Fruit fly (Drosophila melanogaster) whole organism, embryonic: ENCODE data around the gene neur.

Experiments
- BEAF-32 ChIP-seq: fragments of 200-800 bp; sonication (Bioruptor generic); optimal IDR thresholded peaks from 3 replicates; lab custom pipeline; 2017; ENCODE audit warnings: missing biosample characterization, missing genetic modification characterization, mild to moderate bottlenecking, moderate library complexity, missing genetic modification reagents
- Bgb ChIP-seq: fragments of 200-800 bp; sonication (Bioruptor generic); IDR thresholded peaks from 2 replicates; pipeline ENCODE4 v1.3.6; 2022; ENCODE audit warnings: missing biosample characterization, missing genetic modification characterization; ENCODE audit not compliant: partially characterized antibody
- Bteb2 ChIP-seq: fragments of 200-800 bp; sonication (Bioruptor generic); optimal IDR thresholded peaks from 2 replicates; lab custom pipeline; 2016; ENCODE audit warnings: missing biosample characterization, missing genetic modification characterization
- CG10321 ChIP-seq: fragments of 200-800 bp; sonication (Bioruptor generic); IDR thresholded peaks from 2 replicates; pipeline ENCODE4 v1.3.6; 2022; ENCODE audit warnings: missing biosample characterization, missing genetic modification characterization
- CG10462 ChIP-seq: fragments of 200-800 bp; sonication (Bioruptor generic); optimal IDR thresholded peaks from 2 replicates; lab custom pipeline; 2016; ENCODE audit warnings: missing biosample characterization, missing genetic modification characterization
- CG12659 ChIP-seq: fragments of 200-800 bp; sonication (Bioruptor generic); optimal IDR thresholded peaks from 3 replicates; lab custom pipeline; 2017; ENCODE audit warnings: mild to moderate bottlenecking, missing biosample characterization, missing genetic modification reagents, missing genetic modification characterization
- CG17186 ChIP-seq: fragments of 200-800 bp; sonication (Bioruptor generic); optimal IDR thresholded peaks from 3 replicates; lab custom pipeline; 2017; ENCODE audit warnings: missing biosample characterization, missing genetic modification reagents, missing genetic modification characterization
- CG17912 ChIP-seq: fragments of 200-800 bp; sonication (Bioruptor generic); optimal IDR thresholded peaks from 2 replicates; lab custom pipeline; 2018; ENCODE audit warnings: missing biosample characterization, mild to moderate bottlenecking, missing genetic modification characterization
- CG1792 ChIP-seq: fragments of 200-800 bp; sonication (Bioruptor generic); optimal IDR thresholded peaks from 2 replicates; lab custom pipeline; 2016; ENCODE audit warnings: missing biosample characterization, missing genetic modification characterization
- CG2116 ChIP-seq: fragments of 200-800 bp; sonication (Bioruptor generic); optimal IDR thresholded peaks from 3 replicates; lab custom pipeline; 2018; ENCODE audit warnings: missing biosample characterization, mild to moderate bottlenecking, missing genetic modification characterization
- CG4328 ChIP-seq: fragments of 200-800 bp; sonication (Bioruptor generic); optimal IDR thresholded peaks from 3 replicates; lab custom pipeline; 2017; ENCODE audit warnings: missing biosample characterization, missing genetic modification reagents, missing genetic modification characterization
- CG6854 ChIP-seq: fragments of 200-800 bp; sonication (Bioruptor generic); optimal IDR thresholded peaks from 3 replicates; lab custom pipeline; 2017; ENCODE audit warnings: missing biosample characterization, mild to moderate bottlenecking, missing genetic modification characterization
- CG8478 ChIP-seq: fragments of >200 bp; optimal IDR thresholded peaks from 2 replicates; lab custom pipeline; 2018
- CG8924 ChIP-seq: fragments of 200-800 bp; optimal IDR thresholded peaks from 3 replicates; lab custom pipeline; 2019; ENCODE audit warnings: missing biosample characterization, mild to moderate bottlenecking, missing genetic modification characterization, moderate library complexity
- CG9797 ChIP-seq: fragments of 200-800 bp; sonication (Bioruptor generic); optimal IDR thresholded peaks from 3 replicates; lab custom pipeline; 2018; ENCODE audit warnings: missing biosample characterization, mild to moderate bottlenecking, missing genetic modification characterization
- CoRest ChIP-seq: fragments of 200-800 bp; sonication (Bioruptor generic); optimal IDR thresholded peaks from 3 replicates; lab custom pipeline; 2018; ENCODE audit warnings: missing biosample characterization, mild to moderate bottlenecking, missing genetic modification characterization, moderate library complexity
- Dp ChIP-seq: fragments of 200-800 bp; sonication (Bioruptor generic); optimal IDR thresholded peaks from 2 replicates; lab custom pipeline; 2018; ENCODE audit warnings: missing biosample characterization, mild to moderate bottlenecking, missing genetic modification characterization, moderate library complexity
- E2f1 ChIP-seq: fragments of 200-800 bp; sonication (Bioruptor generic); IDR thresholded peaks from 2 replicates; pipeline ENCODE4 v1.3.6; 2022; ENCODE audit warnings: missing biosample characterization, missing genetic modification characterization
- ERR ChIP-seq: fragments of 200-800 bp; sonication (Bioruptor generic); optimal IDR thresholded peaks from 2 replicates; lab custom pipeline; 2016; ENCODE audit warnings: missing biosample characterization, missing genetic modification characterization
- Ets65A ChIP-seq: fragments of 200-800 bp; sonication (Bioruptor generic); peaks from one replicate; lab custom pipeline; 2016; ENCODE audit warnings: missing biosample characterization, missing genetic modification characterization
- Hr78 ChIP-seq, 2 experiments: fragments of 200-800 bp in 1 of 2; fragments of >200 bp in 1 of 2; sonication (Bioruptor generic) in 1 of 2; optimal IDR thresholded peaks; 2 replicates each; lab custom pipeline; 2017 to 2019; ENCODE audit warnings: missing biosample characterization in 2 of 2, missing genetic modification characterization in 2 of 2, mild to moderate bottlenecking in 1 of 2, moderate library complexity in 1 of 2
- Lhr ChIP-seq: fragments of 200-800 bp; sonication (Bioruptor generic); optimal IDR thresholded peaks from 3 replicates; lab custom pipeline; 2017; ENCODE audit warnings: mild to moderate bottlenecking, missing biosample characterization, missing genetic modification reagents, missing genetic modification characterization
- NC2α ChIP-seq: fragments of 200-800 bp; sonication (Bioruptor generic); optimal IDR thresholded peaks from 2 replicates; lab custom pipeline; 2016; ENCODE audit warnings: missing biosample characterization, missing genetic modification characterization
- Opbp ChIP-seq: fragments of 200-800 bp; sonication (Bioruptor generic); IDR thresholded peaks from 3 replicates; pipeline ENCODE4 v1.3.6; 2022; ENCODE audit warnings: missing biosample characterization, missing genetic modification characterization; ENCODE audit not compliant: partially characterized antibody
- PHDP ChIP-seq: fragments of 200-800 bp; sonication (Bioruptor generic); optimal IDR thresholded peaks from 3 replicates; lab custom pipeline; 2018; ENCODE audit warnings: missing biosample characterization, mild to moderate bottlenecking, missing genetic modification characterization, moderate library complexity
- Pdp1 ChIP-seq, 2 experiments: fragments of 200-800 bp; sonication (Bioruptor generic); optimal IDR thresholded peaks; 3 replicates each; lab custom pipeline; 2016; ENCODE audit warnings: missing biosample characterization in 2 of 2, missing genetic modification characterization in 2 of 2, mild to moderate bottlenecking in 1 of 2, moderate library complexity in 1 of 2
- Rfx ChIP-seq: fragments of 200-800 bp; sonication (Bioruptor generic); IDR thresholded peaks from 2 replicates; pipeline ENCODE4 v1.3.6; 2022; ENCODE audit warnings: missing biosample characterization, missing genetic modification characterization
- Sry-β ChIP-seq: fragments of 200-800 bp; sonication (Bioruptor generic); optimal IDR thresholded peaks from 2 replicates; lab custom pipeline; 2018; ENCODE audit warnings: missing biosample characterization, mild to moderate bottlenecking, missing genetic modification characterization, moderate library complexity
- Vsx1 ChIP-seq: fragments of 200-800 bp; sonication (Bioruptor generic); optimal IDR thresholded peaks from 2 replicates; lab custom pipeline; 2017; ENCODE audit warnings: missing biosample characterization, mild to moderate bottlenecking, missing genetic modification characterization, missing genetic modification reagents
- YL-1 ChIP-seq: fragments of 200-800 bp; sonication (Bioruptor generic); optimal IDR thresholded peaks from 3 replicates; lab custom pipeline; 2017; ENCODE audit warnings: missing biosample characterization, mild to moderate bottlenecking, missing genetic modification characterization
- al ChIP-seq: fragments of 200-800 bp; sonication (Bioruptor generic); IDR thresholded peaks from 2 replicates; pipeline ENCODE4 v1.3.6; 2022; ENCODE audit warnings: missing biosample characterization, missing genetic modification characterization
- chm ChIP-seq: fragments of 200-800 bp; sonication (Bioruptor generic); IDR thresholded peaks from 2 replicates; pipeline ENCODE4 v1.3.6; 2022; ENCODE audit warnings: missing biosample characterization, missing genetic modification characterization
- crc ChIP-seq: fragments of 200-800 bp; sonication (Bioruptor generic); optimal IDR thresholded peaks from 2 replicates; lab custom pipeline; 2016; ENCODE audit warnings: missing biosample characterization, missing genetic modification characterization
- dm ChIP-seq: fragments of 200-800 bp; sonication (Bioruptor generic); optimal IDR thresholded peaks from 3 replicates; lab custom pipeline; 2016; ENCODE audit warnings: missing biosample characterization, missing genetic modification characterization
- ewg ChIP-seq: fragments of 200-800 bp; sonication (Bioruptor generic); optimal IDR thresholded peaks from 3 replicates; lab custom pipeline; 2017; ENCODE audit warnings: mild to moderate bottlenecking, missing biosample characterization, missing genetic modification reagents, missing genetic modification characterization
- eyg ChIP-seq: fragments of 200-800 bp; sonication (Bioruptor generic); optimal IDR thresholded peaks from 3 replicates; lab custom pipeline; 2016; ENCODE audit warnings: missing biosample characterization, missing genetic modification characterization
- fd102C ChIP-seq: fragments of 200-800 bp; sonication (Bioruptor generic); optimal IDR thresholded peaks from 2 replicates; lab custom pipeline; 2018; ENCODE audit warnings: missing biosample characterization, mild to moderate bottlenecking, missing genetic modification characterization, moderate library complexity
- gfzf ChIP-seq: fragments of 200-800 bp; sonication (Bioruptor generic); optimal IDR thresholded peaks from 2 replicates; lab custom pipeline; 2016; ENCODE audit warnings: missing biosample characterization, mild to moderate bottlenecking, missing genetic modification characterization, moderate library complexity
- inv ChIP-seq: fragments of 200-800 bp; sonication (Bioruptor generic); IDR thresholded peaks from 2 replicates; pipeline ENCODE4 v1.3.6; 2022; ENCODE audit warnings: missing biosample characterization, missing genetic modification characterization; ENCODE audit not compliant: partially characterized antibody
- kay ChIP-seq: fragments of 200-800 bp; sonication (Bioruptor generic); optimal IDR thresholded peaks from 2 replicates; lab custom pipeline; 2016; ENCODE audit warnings: missing biosample characterization, missing genetic modification characterization
- lab ChIP-seq: fragments of 200-800 bp; sonication (Bioruptor generic); optimal IDR thresholded peaks from 3 replicates; lab custom pipeline; 2017; ENCODE audit warnings: missing biosample characterization, missing genetic modification characterization, mild to moderate bottlenecking, moderate library complexity, missing genetic modification reagents
- mam ChIP-seq: fragments of 200-800 bp; sonication (Bioruptor generic); optimal IDR thresholded peaks from 3 replicates; lab custom pipeline; 2016; ENCODE audit warnings: missing biosample characterization, missing genetic modification characterization
- nmo ChIP-seq: fragments of 200-800 bp; sonication (Bioruptor generic); optimal IDR thresholded peaks from 2 replicates; lab custom pipeline; 2018; ENCODE audit warnings: missing biosample characterization, mild to moderate bottlenecking, missing genetic modification characterization, moderate library complexity
- p53 ChIP-seq: fragments of 200-800 bp; sonication (Bioruptor generic); optimal IDR thresholded peaks from 2 replicates; lab custom pipeline; 2016; ENCODE audit warnings: missing biosample characterization, missing genetic modification characterization
- pzg ChIP-seq: fragments of 200-800 bp; sonication (Bioruptor generic); optimal IDR thresholded peaks from 3 replicates; lab custom pipeline; 2018; ENCODE audit warnings: missing biosample characterization, mild to moderate bottlenecking, missing genetic modification characterization, moderate library complexity
- ranshi ChIP-seq: fragments of 200-800 bp; sonication (Bioruptor generic); IDR thresholded peaks from 2 replicates; pipeline ENCODE4 v1.3.6; 2022; ENCODE audit warnings: missing biosample characterization, missing genetic modification characterization
- sd ChIP-seq: fragments of 200-800 bp; sonication (Bioruptor generic); optimal IDR thresholded peaks from 3 replicates; lab custom pipeline; 2018; ENCODE audit warnings: missing biosample characterization, mild to moderate bottlenecking, missing genetic modification characterization, moderate library complexity
- sens ChIP-seq: fragments of 200-800 bp; sonication (Bioruptor generic); peaks from one replicate; lab custom pipeline; 2016; ENCODE audit warnings: missing biosample characterization, missing genetic modification characterization
- wdn ChIP-seq: fragments of 200-800 bp; sonication (Bioruptor generic); IDR thresholded peaks from 2 replicates; pipeline ENCODE4 v1.3.6; 2022; ENCODE audit warnings: missing biosample characterization, missing genetic modification characterization

neur gene

dm6 chr3R:9016869-9017268 lies 22.4 kb downstream of the neur start:
- TF ChIP-seq sd (tag; lab: Kevin White, UChicago): no peak
- TF ChIP-seq crc (GFP tag; lab: Kevin White, UChicago): no peak
- TF ChIP-seq CG4328 (GFP tag; lab: Kevin White, UChicago): no peak
- TF ChIP-seq NC2α: no peak
- no peak for TF ChIP-seq eyg (GFP tag; lab: Kevin White, UChicago)
- no peak for TF ChIP-seq CG10321
- TF ChIP-seq Lhr (GFP tag; lab: Kevin White, UChicago): no peak
- TF ChIP-seq, all 482 proteins: peak for 0

- TF ChIP-seq sens (GFP tag; lab: Kevin White, UChicago) (peak; percentile 57), E2f1 (no peak), Vsx1 (GFP tag; lab: Kevin White, UChicago) (no peak), CG8478 (no peak), CG1792 (GFP tag; lab: Kevin White, UChicago) (no peak), chm (no peak), Hr78 (GFP tag; optimal IDR thresholded peaks at IDR 0.05; lab: Kevin White, UChicago) (peak in 1 of 2 experiments; percentile 12), nmo (GFP tag; lab: Kevin White, UChicago) (peak; percentile 17), Bgb (GFP tag; lab: Robert Waterston, UW) (peak; percentile 8; the same call in 1 of the 2 replicates), Pdp1 (GFP tag; optimal IDR thresholded peaks at IDR 0.05; lab: Kevin White, UChicago) (no peak), mam (GFP tag; lab: Kevin White, UChicago) (no peak), inv (no peak), ERR (GFP tag; lab: Kevin White, UChicago) (no peak), CG12659 (peak; percentile 13), lab (GFP tag; lab: Kevin White, UChicago) (no peak), dm (GFP tag; lab: Kevin White, UChicago) (no peak), CoRest (no peak), CG17186 (GFP tag; lab: Kevin White, UChicago) (peak; percentile 4), gfzf (GFP tag; lab: Kevin White, UChicago) (peak; percentile 72), BEAF-32 (peak; percentile 32), fd102C (GFP tag; lab: Kevin White, UChicago) (no peak), al (no peak), pzg (peak; percentile 36), CG8924 (tag; lab: Kevin White, UChicago) (peak; percentile 20), YL-1 (GFP tag; lab: Kevin White, UChicago) (peak; percentile 22), Bteb2 (GFP tag; lab: Kevin White, UChicago) (no peak), Opbp (GFP tag; lab: Robert Waterston, UW) (0 out of 3 replicates have a peak, but pooled peaks have one; percentile 32), CG6854 (GFP tag; lab: Kevin White, UChicago) (no peak), CG2116 (GFP tag; lab: Kevin White, UChicago) (peak; percentile 18), ranshi (GFP tag; lab: Robert Waterston, UW) (no peak), ewg (no peak), CG9797 (GFP tag; lab: Kevin White, UChicago) (peak; percentile 74), CG10462 (no peak), PHDP (tag; lab: Kevin White, UChicago) (no peak), Sry-β (GFP tag; lab: Kevin White, UChicago) (no peak), Dp (GFP tag; lab: Kevin White, UChicago) (peak; percentile 10), Rfx (GFP tag; lab: Robert Waterston, UW) (no peak), Ets65A (GFP tag; lab: Kevin White, UChicago) (peak; percentile 1), kay (GFP tag; lab: Kevin White, UChicago) (no peak), p53 (GFP tag; lab: Kevin White, UChicago) (no peak), CG17912 (no peak), wdn (GFP tag; lab: Robert Waterston, UW) (no peak)
Measured at dm6 chr3R:9014859-9015466, 24.3 kb downstream of the neur start, which contains the start of the genes Kcmf1, Sf3b5 and CG11986. Gene Kcmf1, minus strand, starts transcription at chr3R:9014909. Gene Sf3b5, minus strand, starts transcription at chr3R:9015341. Gene CG11986, plus strand, starts transcription at chr3R:9015446.
